Worm (Caenorhabditis elegans) whole organism, L2 larva: ENCODE measurements around the gene B0554.5.

Experiments used
- F13H6.1 ChIP-seq: sonication (generic microtip); optimal IDR thresholded peaks from 2 replicates; lab custom pipeline; 2016; ENCODE audit warnings: missing genetic modification characterization, missing compliant biosample characterization
- ZK546.5 ChIP-seq: sonication (generic microtip); optimal IDR thresholded peaks from 2 replicates; lab custom pipeline; 2017; ENCODE audit warnings: missing biosample characterization, missing genetic modification characterization
- aly-2 ChIP-seq: fragments of 150-350 bp; optimal IDR thresholded peaks from 2 replicates; lab custom pipeline; 2014; ENCODE audit warnings: missing biosample characterization, missing genetic modification characterization
- egl-27 ChIP-seq: sonication (generic microtip); optimal IDR thresholded peaks from 3 replicates; lab custom pipeline; 2017; ENCODE audit warnings: missing biosample characterization, missing genetic modification reagents, missing genetic modification characterization
- lsy-2 ChIP-seq, 2 experiments: fragments of 150-350 bp in 1 of 2; sonication (generic microtip) in 1 of 2; optimal IDR thresholded peaks; 2 replicates each; lab custom pipeline; 2014 to 2017; ENCODE audit warnings: missing biosample characterization in 2 of 2, missing genetic modification characterization in 2 of 2
- nhr-12 ChIP-seq: fragments of 150-350 bp; optimal IDR thresholded peaks from 2 replicates; lab custom pipeline; 2014; ENCODE audit warnings: missing biosample characterization, missing genetic modification characterization
- nhr-237 ChIP-seq: fragments of 150-350 bp; optimal IDR thresholded peaks from 2 replicates; lab custom pipeline; 2014; ENCODE audit warnings: missing biosample characterization, missing genetic modification characterization
- nhr-77 ChIP-seq: fragments of 150-350 bp; optimal IDR thresholded peaks from 2 replicates; lab custom pipeline; 2014; ENCODE audit warnings: missing biosample characterization, missing genetic modification characterization
- unc-62 ChIP-seq: fragments of 150-350 bp; optimal IDR thresholded peaks from 2 replicates; lab custom pipeline; 2014; ENCODE audit warnings: missing biosample characterization, missing genetic modification reagents, missing genetic modification characterization

DNA sequence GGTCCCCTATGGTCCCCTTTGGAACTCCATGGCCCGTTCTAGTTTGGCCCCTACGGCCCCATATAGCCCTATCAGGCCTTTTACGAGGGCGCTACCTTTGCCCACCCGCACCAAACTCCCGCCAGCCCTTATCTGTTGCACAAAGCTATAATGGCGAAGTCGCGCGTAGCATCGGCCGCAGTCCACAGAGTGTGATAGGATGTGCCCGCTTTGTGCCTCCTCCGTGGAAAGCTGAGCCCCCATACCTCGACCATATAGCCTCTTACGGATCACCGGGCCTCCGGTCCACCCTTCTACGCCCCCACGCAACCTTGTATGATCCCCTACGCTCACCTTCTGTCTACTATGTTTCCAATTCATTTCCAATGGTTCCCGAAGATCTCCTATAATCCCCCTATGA, 22.7 kb downstream of the B0554.5 start:
- TF ChIP-seq lsy-2 (tag; optimal IDR thresholded peaks at IDR 0.05; lab: Kevin White, UChicago) (no peak), nhr-77 (tag; lab: Kevin White, UChicago) (no peak), ZK546.5 (no peak), F13H6.1 (tag; lab: Kevin White, UChicago) (no peak), unc-62 (GFP tag; lab: Kevin White, UChicago) (no peak), egl-27 (tag; lab: Kevin White, UChicago) (no peak), nhr-237 (tag; lab: Kevin White, UChicago) (no peak), aly-2 (tag; lab: Kevin White, UChicago) (no peak), nhr-12 (no peak)
